Worm (Caenorhabditis elegans): ENCODE measurements around the gene F38B7.10.
A peak's percentile ranks its signal among the peaks of the same experiment; 100 is the strongest.

The F38B7.10 gene

ce11 chrV:11531831-11532534 is 13.3 kb upstream of the F38B7.10 start (continued):
- TF ChIP-seq rbr-2 (tag; optimal IDR thresholded peaks at IDR 0.05) (peak; percentile 49), jun-1 (tag; optimal IDR thresholded peaks at IDR 0.05) (peak; percentile 61), ceh-82 (tag; optimal IDR thresholded peaks at IDR 0.05) (no peak), php-3 (GFP tag; IDR thresholded peaks at IDR 0.05) (0 out of 2 replicates have a peak, but pooled peaks have one; percentile 45), daf-12 (tag; optimal IDR thresholded peaks at IDR 0.05) (no peak), fos-1 (tag; optimal IDR thresholded peaks at IDR 0.05) (no peak), gei-8 (GFP tag; optimal IDR thresholded peaks at IDR 0.05) (peak; percentile 73), ztf-7 (tag; optimal IDR thresholded peaks at IDR 0.05) (no peak), madf-5 (GFP tag; IDR thresholded peaks at IDR 0.05) (no peak), Y48G9A.11 (GFP tag; IDR thresholded peaks at IDR 0.05) (no peak), madf-9 (GFP tag; conservative IDR thresholded peaks at IDR 0.05) (peak; percentile 32; the same call in 1 of the 2 replicates), T20F7.1 (GFP tag; optimal IDR thresholded peaks at IDR 0.05) (peak; percentile 71), hif-1 (tag; optimal IDR thresholded peaks at IDR 0.05) (peak in 1 of 2 experiments; percentile 71), daf-8 (GFP tag; IDR thresholded peaks at IDR 0.05) (no peak), zfp-2 (tag; optimal IDR thresholded peaks at IDR 0.05) (peak; percentile 26), hmg-1.1 (GFP tag; IDR thresholded peaks at IDR 0.05) (peak; percentile 62), duxl-1 (tag; optimal IDR thresholded peaks at IDR 0.05; ENCODE audit: poor library complexity) (no peak), nhr-102 (tag; optimal IDR thresholded peaks at IDR 0.05) (peak; percentile 49), ceh-44 (GFP tag; IDR thresholded peaks at IDR 0.05) (no peak), dmd-9 (GFP tag; IDR thresholded peaks at IDR 0.05) (no peak), pqm-1 (tag; optimal IDR thresholded peaks at IDR 0.05) (peak; percentile 84), nhr-11 (tag; optimal IDR thresholded peaks at IDR 0.05) (peak; percentile 71), spr-3 (GFP tag; optimal IDR thresholded peaks at IDR 0.05) (no peak), ceh-62 (tag; optimal IDR thresholded peaks at IDR 0.05) (no peak), vab-7 (GFP tag; IDR thresholded peaks at IDR 0.05) (no peak), zip-2 (tag; optimal IDR thresholded peaks at IDR 0.05) (no peak), nhr-237 (tag; optimal IDR thresholded peaks at IDR 0.05) (no peak), ZK546.5 (tag; optimal IDR thresholded peaks at IDR 0.05) (no peak), T26A8.4 (GFP tag; IDR thresholded peaks at IDR 0.05) (0 out of 2 replicates have a peak, but pooled peaks have one; percentile 40), pha-4 (GFP tag; IDR thresholded peaks at IDR 0.05) (peak; percentile 59; the same call in 1 of the 2 replicates), pha-4 (tag; optimal IDR thresholded peaks at IDR 0.05) (peak; percentile 46), F49E8.2 (tag; optimal IDR thresholded peaks at IDR 0.05; ENCODE audit: borderline replicate concordance) (no peak), ZK337.2 (GFP tag; IDR thresholded peaks at IDR 0.05) (no peak), F44E2.7 (GFP tag; IDR thresholded peaks at IDR 0.05) (no peak), lir-3 (tag; optimal IDR thresholded peaks at IDR 0.05) (no peak), lsy-2 (tag; optimal IDR thresholded peaks at IDR 0.05) (peak; percentile 63 to 77), cey-2 (tag; optimal IDR thresholded peaks at IDR 0.05; ENCODE audit: borderline replicate concordance, insufficient read depth) (peak; percentile 4), spr-1 (tag; optimal IDR thresholded peaks at IDR 0.05) (peak; percentile 42), zip-11 (GFP tag; IDR thresholded peaks at IDR 0.05) (no peak), dmd-6 (GFP tag; IDR thresholded peaks at IDR 0.05) (peak; percentile 92), R02D3.7 (tag; optimal IDR thresholded peaks at IDR 0.05) (no peak), nhr-111 (GFP tag; optimal IDR thresholded peaks at IDR 0.05) (no peak), unc-130 (GFP tag; optimal IDR thresholded peaks at IDR 0.05) (no peak), tra-1 (GFP tag; IDR thresholded peaks at IDR 0.05) (peak; percentile 81), ceh-32 (tag; optimal IDR thresholded peaks at IDR 0.05; ENCODE audit: poor library complexity) (no peak), lin-29 (GFP tag; IDR thresholded peaks at IDR 0.05) (0 out of 2 replicates have a peak, but pooled peaks have one; percentile 29), arid-1 (GFP tag; conservative IDR thresholded peaks at IDR 0.05) (no peak), dmd-8 (GFP tag; IDR thresholded peaks at IDR 0.05) (no peak), lim-7 (GFP tag; IDR thresholded peaks at IDR 0.05) (no peak), lin-1 (GFP tag; IDR thresholded peaks at IDR 0.05) (peak; percentile 64)
